Fruit fly (Drosophila melanogaster) whole organism, embryonic: Measurements from ENCODE around the gene CG42525.

Source experiments
- Aef1 ChIP-seq: fragments of 200-800 bp; sonication (Bioruptor generic); IDR thresholded peaks from 3 replicates; pipeline ENCODE4 v1.3.6; 2022; ENCODE audit warnings: missing biosample characterization, missing genetic modification characterization
- CG10147 ChIP-seq: fragments of 200-800 bp; sonication (Bioruptor generic); optimal IDR thresholded peaks from 2 replicates; lab custom pipeline; 2019; ENCODE audit warnings: missing biosample characterization, mild to moderate bottlenecking, missing genetic modification characterization, moderate library complexity
- CG10366 ChIP-seq: fragments of 200-800 bp; sonication (Bioruptor generic); IDR thresholded peaks from 2 replicates; pipeline ENCODE4 v1.3.6; 2022; ENCODE audit warnings: missing biosample characterization, missing genetic modification characterization
- CG10431 ChIP-seq: fragments of 200-800 bp; sonication (Bioruptor generic); optimal IDR thresholded peaks from 3 replicates; lab custom pipeline; 2018; ENCODE audit warnings: missing biosample characterization, mild to moderate bottlenecking, missing genetic modification characterization
- CG10654 ChIP-seq: fragments of 200-800 bp; sonication (Bioruptor generic); optimal IDR thresholded peaks from 2 replicates; lab custom pipeline; 2016; ENCODE audit warnings: missing biosample characterization, missing genetic modification characterization
- CG11456 ChIP-seq: fragments of 200-800 bp; sonication (Bioruptor generic); IDR thresholded peaks from 3 replicates; pipeline ENCODE4 v1.3.6; 2022; ENCODE audit warnings: missing biosample characterization, missing genetic modification characterization
- CG12391 ChIP-seq: fragments of 200-800 bp; sonication (Bioruptor generic); optimal IDR thresholded peaks from 3 replicates; lab custom pipeline; 2018; ENCODE audit warnings: missing biosample characterization, mild to moderate bottlenecking, missing genetic modification characterization, moderate library complexity
- CG15073 ChIP-seq: fragments of 200-800 bp; sonication (Bioruptor generic); optimal IDR thresholded peaks from 2 replicates; lab custom pipeline; 2016; ENCODE audit warnings: missing biosample characterization, missing genetic modification characterization
- CG15269 ChIP-seq: fragments of 200-800 bp; sonication (Bioruptor generic); optimal IDR thresholded peaks from 2 replicates; lab custom pipeline; 2018; ENCODE audit warnings: missing biosample characterization, mild to moderate bottlenecking, missing genetic modification characterization, moderate library complexity
- CG17568 ChIP-seq: fragments of 200-800 bp; sonication (Bioruptor generic); optimal IDR thresholded peaks from 2 replicates; lab custom pipeline; 2018; ENCODE audit warnings: missing biosample characterization, mild to moderate bottlenecking, missing genetic modification characterization, moderate library complexity
- CG18011 ChIP-seq: fragments of 200-800 bp; sonication (Bioruptor generic); optimal IDR thresholded peaks from 2 replicates; lab custom pipeline; 2017; ENCODE audit warnings: missing biosample characterization, missing genetic modification characterization, mild to moderate bottlenecking, moderate library complexity, missing genotype
- CG2199 ChIP-seq: fragments of 200-800 bp; sonication (Bioruptor generic); IDR thresholded peaks from 3 replicates; pipeline ENCODE4 v1.3.6; 2022; ENCODE audit warnings: missing biosample characterization, missing genetic modification characterization
- CG30431 ChIP-seq: fragments of 200-800 bp; sonication (Bioruptor generic); optimal IDR thresholded peaks from 2 replicates; lab custom pipeline; 2017; ENCODE audit warnings: missing biosample characterization, missing genetic modification characterization
- CG31365 ChIP-seq: fragments of 200-800 bp; sonication (Bioruptor generic); optimal IDR thresholded peaks from 2 replicates; lab custom pipeline; 2018; ENCODE audit warnings: missing biosample characterization, mild to moderate bottlenecking, missing genetic modification characterization
- CG31388 ChIP-seq: fragments of 200-800 bp; sonication (Bioruptor generic); optimal IDR thresholded peaks from 2 replicates; lab custom pipeline; 2016; ENCODE audit warnings: missing biosample characterization, missing genetic modification characterization
- CG32767 ChIP-seq: fragments of 200-800 bp; sonication (Bioruptor generic); IDR thresholded peaks from 2 replicates; pipeline ENCODE4 v1.3.6; 2022; ENCODE audit warnings: missing biosample characterization, missing genetic modification characterization
- CG3838 ChIP-seq: fragments of 200-800 bp; sonication (Bioruptor generic); optimal IDR thresholded peaks from 3 replicates; lab custom pipeline; 2016; ENCODE audit warnings: missing biosample characterization, missing genetic modification characterization
- CG4328 ChIP-seq: fragments of 200-800 bp; sonication (Bioruptor generic); optimal IDR thresholded peaks from 3 replicates; lab custom pipeline; 2017; ENCODE audit warnings: missing biosample characterization, missing genetic modification reagents, missing genetic modification characterization
- CG6254 ChIP-seq: fragments of 200-800 bp; sonication (Bioruptor generic); optimal IDR thresholded peaks from 3 replicates; lab custom pipeline; 2017; ENCODE audit warnings: mild to moderate bottlenecking, missing biosample characterization, missing genetic modification reagents, missing genetic modification characterization
- CG6854 ChIP-seq: fragments of 200-800 bp; sonication (Bioruptor generic); optimal IDR thresholded peaks from 3 replicates; lab custom pipeline; 2017; ENCODE audit warnings: missing biosample characterization, mild to moderate bottlenecking, missing genetic modification characterization
- CG7271 ChIP-seq: fragments of 200-800 bp; sonication (Bioruptor generic); optimal IDR thresholded peaks from 2 replicates; lab custom pipeline; 2018; ENCODE audit warnings: missing biosample characterization, mild to moderate bottlenecking, missing genetic modification characterization, moderate library complexity
- CG7556 ChIP-seq: fragments of 200-800 bp; sonication (Bioruptor generic); optimal IDR thresholded peaks from 2 replicates; lab custom pipeline; 2017; ENCODE audit warnings: missing biosample characterization, mild to moderate bottlenecking, missing genetic modification characterization
- CG7786 ChIP-seq: fragments of 200-800 bp; sonication (Bioruptor generic); optimal IDR thresholded peaks from 2 replicates; lab custom pipeline; 2016; ENCODE audit warnings: missing biosample characterization, missing genetic modification characterization
- D19A ChIP-seq: fragments of 200-800 bp; optimal IDR thresholded peaks from 3 replicates; lab custom pipeline; 2019; ENCODE audit warnings: missing biosample characterization, mild to moderate bottlenecking, missing genetic modification characterization, moderate library complexity
- Dfd ChIP-seq, 2 experiments: fragments of >200 bp; optimal IDR thresholded peaks; 2 replicates each; lab custom pipeline; 2017; ENCODE audit warnings: missing biosample characterization in 2 of 2, missing genetic modification characterization in 2 of 2
- Dip3 ChIP-seq: fragments of 200-800 bp; sonication (Bioruptor generic); optimal IDR thresholded peaks from 3 replicates; lab custom pipeline; 2016; ENCODE audit warnings: missing biosample characterization, missing genetic modification characterization
- HmgD ChIP-seq: fragments of 200-800 bp; sonication (Bioruptor generic); optimal IDR thresholded peaks from 3 replicates; lab custom pipeline; 2016; ENCODE audit warnings: missing biosample characterization, missing genetic modification characterization
- Meics ChIP-seq: fragments of 200-800 bp; sonication (Bioruptor generic); optimal IDR thresholded peaks from 2 replicates; lab custom pipeline; 2017; ENCODE audit warnings: missing biosample characterization, mild to moderate bottlenecking, missing genetic modification characterization
- Oli ChIP-seq: fragments of 200-800 bp; sonication (Bioruptor generic); optimal IDR thresholded peaks from 2 replicates; lab custom pipeline; 2018; ENCODE audit warnings: missing biosample characterization, mild to moderate bottlenecking, missing genetic modification characterization, moderate library complexity
- Opbp ChIP-seq: fragments of 200-800 bp; sonication (Bioruptor generic); IDR thresholded peaks from 3 replicates; pipeline ENCODE4 v1.3.6; 2022; ENCODE audit warnings: missing biosample characterization, missing genetic modification characterization; ENCODE audit not compliant: partially characterized antibody
- PHDP ChIP-seq: fragments of 200-800 bp; sonication (Bioruptor generic); optimal IDR thresholded peaks from 3 replicates; lab custom pipeline; 2018; ENCODE audit warnings: missing biosample characterization, mild to moderate bottlenecking, missing genetic modification characterization, moderate library complexity
- Spps ChIP-seq: fragments of 200-800 bp; sonication (Bioruptor generic); optimal IDR thresholded peaks from 2 replicates; lab custom pipeline; 2018; ENCODE audit warnings: missing biosample characterization, mild to moderate bottlenecking, missing genetic modification characterization
- aop ChIP-seq: fragments of 200-800 bp; sonication (Bioruptor generic); IDR thresholded peaks from 2 replicates; pipeline ENCODE4 v1.3.6; 2022; ENCODE audit warnings: missing biosample characterization, missing genetic modification characterization
- caup ChIP-seq: fragments of 200-800 bp; sonication (Bioruptor generic); optimal IDR thresholded peaks from 3 replicates; lab custom pipeline; 2017; ENCODE audit warnings: missing biosample characterization, mild to moderate bottlenecking, missing genetic modification characterization, moderate library complexity; ENCODE audit not compliant: severe bottlenecking
- chinmo ChIP-seq: fragments of 200-800 bp; sonication (Bioruptor generic); IDR thresholded peaks from 4 replicates; pipeline ENCODE4 v1.3.6; 2022; ENCODE audit warnings: missing biosample characterization, missing genetic modification characterization; ENCODE audit not compliant: partially characterized antibody
- emc ChIP-seq: fragments of 200-800 bp; sonication (Bioruptor generic); optimal IDR thresholded peaks from 2 replicates; lab custom pipeline; 2016; ENCODE audit warnings: missing biosample characterization, missing genetic modification characterization
- ewg ChIP-seq: fragments of 200-800 bp; sonication (Bioruptor generic); optimal IDR thresholded peaks from 3 replicates; lab custom pipeline; 2017; ENCODE audit warnings: mild to moderate bottlenecking, missing biosample characterization, missing genetic modification reagents, missing genetic modification characterization
- inv ChIP-seq: fragments of 200-800 bp; sonication (Bioruptor generic); IDR thresholded peaks from 2 replicates; pipeline ENCODE4 v1.3.6; 2022; ENCODE audit warnings: missing biosample characterization, missing genetic modification characterization; ENCODE audit not compliant: partially characterized antibody
- jumu ChIP-seq: fragments of 200-800 bp; sonication (Bioruptor generic); optimal IDR thresholded peaks from 3 replicates; lab custom pipeline; 2016; ENCODE audit warnings: missing biosample characterization, missing genetic modification characterization
- lov ChIP-seq, 2 experiments: fragments of 200-800 bp in 1 of 2; fragments of >200 bp in 1 of 2; sonication (Bioruptor generic) in 1 of 2; IDR thresholded peaks in 1 of 2; optimal IDR thresholded peaks in 1 of 2; 2 replicates in 1 of 2; 3 replicates in 1 of 2; pipeline versions ENCODE4 v1.3.6 to Lab custom; 2017 to 2022; ENCODE audit warnings: missing biosample characterization in 1 of 2, missing genetic modification characterization in 1 of 2
- luna ChIP-seq: fragments of 200-800 bp; sonication (Bioruptor generic); optimal IDR thresholded peaks from 2 replicates; lab custom pipeline; 2016; ENCODE audit warnings: missing biosample characterization, missing genetic modification characterization
- phol ChIP-seq: fragments of 200-800 bp; sonication (Bioruptor generic); optimal IDR thresholded peaks from 3 replicates; lab custom pipeline; 2018; ENCODE audit warnings: missing biosample characterization, mild to moderate bottlenecking, missing genetic modification characterization, moderate library complexity
- ranshi ChIP-seq: fragments of 200-800 bp; sonication (Bioruptor generic); IDR thresholded peaks from 2 replicates; pipeline ENCODE4 v1.3.6; 2022; ENCODE audit warnings: missing biosample characterization, missing genetic modification characterization
- ro ChIP-seq: fragments of 200-800 bp; sonication (Bioruptor generic); IDR thresholded peaks from 2 replicates; pipeline ENCODE4 v1.3.6; 2022; ENCODE audit warnings: missing biosample characterization, missing genetic modification characterization
- schlank ChIP-seq: fragments of 200-800 bp; sonication (Bioruptor generic); optimal IDR thresholded peaks from 2 replicates; lab custom pipeline; 2018; ENCODE audit warnings: missing biosample characterization, mild to moderate bottlenecking, missing genetic modification characterization
- tna ChIP-seq: fragments of 200-800 bp; sonication (Bioruptor generic); IDR thresholded peaks from 2 replicates; pipeline ENCODE4 v1.3.6; 2022; ENCODE audit warnings: missing biosample characterization, missing genetic modification characterization; ENCODE audit not compliant: partially characterized antibody
- tup ChIP-seq: fragments of 200-800 bp; sonication (Bioruptor generic); optimal IDR thresholded peaks from 2 replicates; lab custom pipeline; 2016; ENCODE audit warnings: missing biosample characterization, mild to moderate bottlenecking, missing genetic modification characterization, moderate library complexity
- vvl ChIP-seq: fragments of 200-800 bp; sonication (Bioruptor generic); IDR thresholded peaks from 2 replicates; pipeline ENCODE4 v1.3.6; 2022; ENCODE audit warnings: missing biosample characterization, missing genetic modification characterization
- zen ChIP-seq: fragments of 200-800 bp; sonication (Bioruptor generic); optimal IDR thresholded peaks from 3 replicates; lab custom pipeline; 2018; ENCODE audit warnings: missing biosample characterization, mild to moderate bottlenecking, missing genetic modification characterization, moderate library complexity

CG42525 gene

DNA sequence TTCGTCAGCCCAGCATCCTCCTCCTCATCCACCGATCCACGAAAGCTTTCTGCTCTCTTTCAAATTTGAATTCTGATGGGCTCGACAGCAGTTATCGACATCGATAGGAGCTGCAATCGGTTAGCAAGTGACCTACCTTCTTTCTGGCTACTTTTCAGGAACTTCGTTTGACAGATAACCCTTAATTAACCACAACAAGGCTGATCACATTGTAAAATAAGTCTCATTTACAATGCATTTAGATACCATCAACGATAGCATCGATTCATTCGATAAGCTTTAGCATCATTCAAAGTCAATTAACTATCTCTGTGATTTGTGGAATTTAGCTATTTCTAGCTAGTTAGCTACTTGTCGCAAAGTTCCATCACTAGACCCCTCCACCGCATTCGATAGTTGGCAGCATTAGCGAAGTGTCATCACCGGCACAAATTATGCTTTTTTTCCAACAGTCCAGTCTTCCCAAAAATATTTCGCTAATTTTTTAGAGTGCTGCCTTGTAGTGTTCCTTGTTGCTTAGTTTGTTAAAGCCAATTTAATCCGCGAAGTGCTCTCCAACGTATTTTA is 10.9 kb downstream of the CG42525 start, which contains the start of the genes MnM and Girdin (continued):
- TF ChIP-seq phol (tag; lab: Kevin White, UChicago) (peak; percentile 65), Aef1 (GFP tag; lab: Robert Waterston, UW) (0 out of 3 replicates have a peak, but pooled peaks have one; percentile 21), caup (GFP tag; lab: Kevin White, UChicago) (no peak), CG10431 (no peak), vvl (GFP tag; lab: Robert Waterston, UW) (peak; percentile 41; the same call in 1 of the 2 replicates), ewg (GFP tag; lab: Kevin White, UChicago) (peak; percentile 10), D19A (tag; lab: Kevin White, UChicago) (no peak), CG7556 (GFP tag; lab: Kevin White, UChicago) (no peak), CG15073 (no peak), zen (tag; lab: Kevin White, UChicago) (peak; percentile 54), emc (GFP tag; lab: Kevin White, UChicago) (peak; percentile 26), CG10147 (GFP tag; lab: Kevin White, UChicago) (no peak), Meics (GFP tag; lab: Kevin White, UChicago) (peak; percentile 22), chinmo (0 out of 4 replicates have a peak, but pooled peaks have one; percentile 4), CG12391 (tag; lab: Kevin White, UChicago) (peak; percentile 75), CG31365 (tag; lab: Kevin White, UChicago) (no peak), Opbp (GFP tag; lab: Robert Waterston, UW) (peak; percentile 71), CG6254 (GFP tag; lab: Kevin White, UChicago) (no peak), CG31388 (GFP tag; lab: Kevin White, UChicago) (peak; percentile 17), CG2199 (GFP tag; lab: Robert Waterston, UW) (no peak), lov (optimal IDR thresholded peaks at IDR 0.05; lab: Kevin White, UChicago) (no peak), lov (GFP tag; IDR thresholded peaks at IDR 0.05; lab: Robert Waterston, UW) (no peak), CG11456 (GFP tag; lab: Robert Waterston, UW) (peak; percentile 57; the same call in 2 of the 3 replicates), CG3838 (GFP tag; lab: Kevin White, UChicago) (no peak), Dip3 (peak; percentile 73), aop (GFP tag; lab: Robert Waterston, UW) (no peak), Dfd (GFP tag; optimal IDR thresholded peaks at IDR 0.05; lab: Kevin White, UChicago) (no peak), CG32767 (GFP tag; lab: Robert Waterston, UW) (no peak), CG7786 (GFP tag; lab: Kevin White, UChicago) (peak; percentile 86), CG7271 (tag; lab: Kevin White, UChicago) (no peak), CG6854 (GFP tag; lab: Kevin White, UChicago) (no peak), Spps (tag; lab: Kevin White, UChicago) (no peak), CG17568 (GFP tag; lab: Kevin White, UChicago) (no peak), CG18011 (GFP tag; lab: Kevin White, UChicago) (peak; percentile 65), CG30431 (GFP tag; lab: Kevin White, UChicago) (peak; percentile 15), CG15269 (tag; lab: Kevin White, UChicago) (no peak), tna (GFP tag; lab: Robert Waterston, UW) (peak; percentile 43; the same call in 1 of the 2 replicates), CG10654 (GFP tag; lab: Kevin White, UChicago) (peak; percentile 43), inv (peak; percentile 87), schlank (tag; lab: Kevin White, UChicago) (no peak), ro (GFP tag; lab: Robert Waterston, UW) (no peak), jumu (GFP tag; lab: Kevin White, UChicago) (peak; percentile 86), tup (GFP tag; lab: Kevin White, UChicago) (no peak), ranshi (peak; percentile 54; the same call in 1 of the 2 replicates), HmgD (GFP tag; lab: Kevin White, UChicago) (peak; percentile 95), Oli (peak; percentile 27), luna (peak; percentile 3), CG4328 (GFP tag; lab: Kevin White, UChicago) (no peak), CG10366 (peak; percentile 55), PHDP (tag; lab: Kevin White, UChicago) (no peak)
